Fruit fly (Drosophila melanogaster) whole organism, embryonic: Measurements from ENCODE around the gene Wwox.
A peak's percentile ranks its signal among the peaks of the same experiment; 100 is the strongest.

ENCODE experiments used
- Awh ChIP-seq: fragments of 200-800 bp; sonication (Bioruptor generic); IDR thresholded peaks from 2 replicates; pipeline ENCODE4, ENCODE4 v1.3.6; 2022; ENCODE audit warnings: missing biosample characterization, missing genetic modification characterization
- CG10431 ChIP-seq: fragments of 200-800 bp; sonication (Bioruptor generic); optimal IDR thresholded peaks from 3 replicates; lab custom pipeline; 2018; ENCODE audit warnings: missing biosample characterization, mild to moderate bottlenecking, missing genetic modification characterization
- CG10979 ChIP-seq: fragments of 200-800 bp; sonication (Bioruptor generic); optimal IDR thresholded peaks from 2 replicates; lab custom pipeline; 2018; ENCODE audit warnings: missing biosample characterization, mild to moderate bottlenecking, missing genetic modification characterization, moderate library complexity
- CG11456 ChIP-seq: fragments of 200-800 bp; sonication (Bioruptor generic); IDR thresholded peaks from 3 replicates; pipeline ENCODE4 v1.3.6; 2022; ENCODE audit warnings: missing biosample characterization, missing genetic modification characterization
- CG12155 ChIP-seq: fragments of 200-800 bp; sonication (Bioruptor generic); optimal IDR thresholded peaks from 3 replicates; lab custom pipeline; 2016; ENCODE audit warnings: missing biosample characterization, missing genetic modification characterization
- CG12219 ChIP-seq: fragments of 200-800 bp; sonication (Bioruptor generic); optimal IDR thresholded peaks from 3 replicates; lab custom pipeline; 2018; ENCODE audit warnings: missing biosample characterization, mild to moderate bottlenecking, missing genetic modification characterization
- CG13424 ChIP-seq: fragments of 200-800 bp; sonication (Bioruptor generic); optimal IDR thresholded peaks from 2 replicates; lab custom pipeline; 2019; ENCODE audit warnings: missing biosample characterization, mild to moderate bottlenecking, missing genetic modification characterization, moderate library complexity
- CG14441 ChIP-seq: fragments of 200-800 bp; sonication (Bioruptor generic); IDR thresholded peaks from 2 replicates; pipeline ENCODE4 v1.3.6; 2022; ENCODE audit warnings: missing biosample characterization, missing genetic modification characterization
- CG14860 ChIP-seq: fragments of 200-800 bp; sonication (Bioruptor generic); IDR thresholded peaks from 3 replicates; pipeline ENCODE4 v1.3.6; 2022; ENCODE audit warnings: missing biosample characterization, missing genetic modification characterization; ENCODE audit not compliant: partially characterized antibody
- CG15011 ChIP-seq: fragments of 200-800 bp; sonication (Bioruptor generic); optimal IDR thresholded peaks from 3 replicates; lab custom pipeline; 2018; ENCODE audit warnings: missing biosample characterization, mild to moderate bottlenecking, missing genetic modification characterization
- CG16815 ChIP-seq: fragments of 200-800 bp; sonication (Bioruptor generic); optimal IDR thresholded peaks from 3 replicates; lab custom pipeline; 2017; ENCODE audit warnings: missing biosample characterization, mild to moderate bottlenecking, missing genetic modification characterization
- CG17361 ChIP-seq: fragments of 200-800 bp; sonication (Bioruptor generic); IDR thresholded peaks from 3 replicates; pipeline ENCODE4 v1.3.6; 2022; ENCODE audit warnings: missing biosample characterization, missing genetic modification characterization
- CG2199 ChIP-seq: fragments of 200-800 bp; sonication (Bioruptor generic); IDR thresholded peaks from 3 replicates; pipeline ENCODE4 v1.3.6; 2022; ENCODE audit warnings: missing biosample characterization, missing genetic modification characterization
- CG2712 ChIP-seq: fragments of 200-800 bp; optimal IDR thresholded peaks from 3 replicates; lab custom pipeline; 2019; ENCODE audit warnings: missing biosample characterization, mild to moderate bottlenecking, missing genetic modification characterization, moderate library complexity
- CG31365 ChIP-seq: fragments of 200-800 bp; sonication (Bioruptor generic); optimal IDR thresholded peaks from 2 replicates; lab custom pipeline; 2018; ENCODE audit warnings: missing biosample characterization, mild to moderate bottlenecking, missing genetic modification characterization
- CG31441 ChIP-seq: fragments of 200-800 bp; sonication (Bioruptor generic); IDR thresholded peaks from 2 replicates; pipeline ENCODE4 v1.3.6; 2022; ENCODE audit warnings: missing biosample characterization, missing genetic modification characterization
- CG8290 ChIP-seq, 3 experiments: fragments of 200-800 bp; sonication (Bioruptor generic); optimal IDR thresholded peaks; 2 replicates each; lab custom pipeline; 2016 to 2019; ENCODE audit warnings: missing biosample characterization in 3 of 3, missing genetic modification characterization in 3 of 3, mild to moderate bottlenecking in 2 of 3, moderate library complexity in 1 of 3
- CG8944 ChIP-seq: fragments of 200-800 bp; sonication (Bioruptor generic); optimal IDR thresholded peaks from 3 replicates; lab custom pipeline; 2016; ENCODE audit warnings: missing biosample characterization, missing genetic modification characterization
- ERR ChIP-seq: fragments of 200-800 bp; sonication (Bioruptor generic); optimal IDR thresholded peaks from 2 replicates; lab custom pipeline; 2016; ENCODE audit warnings: missing biosample characterization, missing genetic modification characterization
- HHEX ChIP-seq: fragments of 200-800 bp; sonication (Bioruptor generic); optimal IDR thresholded peaks from 3 replicates; lab custom pipeline; 2017; ENCODE audit warnings: missing biosample characterization, mild to moderate bottlenecking, missing genetic modification characterization, missing genetic modification reagents
- HLH3B ChIP-seq: fragments of 200-800 bp; sonication (Bioruptor generic); IDR thresholded peaks from 2 replicates; pipeline ENCODE4 v1.3.6; 2022; ENCODE audit warnings: missing biosample characterization, missing genetic modification characterization
- HLHmδ ChIP-seq: fragments of 200-800 bp; sonication (Bioruptor generic); optimal IDR thresholded peaks from 2 replicates; lab custom pipeline; 2018; ENCODE audit warnings: missing biosample characterization, mild to moderate bottlenecking, missing genetic modification characterization, moderate library complexity
- Lpt ChIP-seq: fragments of >200 bp; optimal IDR thresholded peaks from 2 replicates; lab custom pipeline; 2018; ENCODE audit warnings: missing biosample characterization, missing genetic modification characterization
- NC2β ChIP-seq: fragments of 200-800 bp; sonication (Bioruptor generic); optimal IDR thresholded peaks from 2 replicates; lab custom pipeline; 2016; ENCODE audit warnings: missing biosample characterization, missing genetic modification characterization
- Pdp1 ChIP-seq, 2 experiments: fragments of 200-800 bp; sonication (Bioruptor generic); optimal IDR thresholded peaks; 3 replicates each; lab custom pipeline; 2016; ENCODE audit warnings: missing biosample characterization in 2 of 2, missing genetic modification characterization in 2 of 2, mild to moderate bottlenecking in 1 of 2, moderate library complexity in 1 of 2
- Sox100B ChIP-seq: fragments of 200-800 bp; sonication (Bioruptor generic); optimal IDR thresholded peaks from 3 replicates; lab custom pipeline; 2018; ENCODE audit warnings: missing biosample characterization, mild to moderate bottlenecking, missing genetic modification characterization
- Taf1 ChIP-seq: fragments of 200-800 bp; sonication (Bioruptor generic); IDR thresholded peaks from 2 replicates; pipeline ENCODE4 v1.3.6; 2022; ENCODE audit warnings: missing biosample characterization, missing genetic modification characterization
- Trl ChIP-seq, 3 experiments: fragments of >200 bp in 2 of 3; fragments of 200-800 bp in 1 of 3; sonication (Bioruptor generic) in 1 of 3; optimal IDR thresholded peaks; 2 replicates in 1 of 3; 3 replicates in 2 of 3; lab custom pipeline; 2016 to 2017; ENCODE audit warnings: missing biosample characterization in 1 of 3, missing genetic modification characterization in 1 of 3
- chm ChIP-seq: fragments of 200-800 bp; sonication (Bioruptor generic); IDR thresholded peaks from 2 replicates; pipeline ENCODE4 v1.3.6; 2022; ENCODE audit warnings: missing biosample characterization, missing genetic modification characterization
- corto ChIP-seq: fragments of 200-800 bp; sonication (Bioruptor generic); optimal IDR thresholded peaks from 2 replicates; lab custom pipeline; 2016; ENCODE audit warnings: missing biosample characterization, mild to moderate bottlenecking, missing genetic modification characterization, moderate library complexity
- crol ChIP-seq: fragments of 200-800 bp; sonication (Bioruptor generic); IDR thresholded peaks from 2 replicates; pipeline ENCODE4 v1.3.6; 2022; ENCODE audit warnings: missing biosample characterization, missing genetic modification characterization
- dmrt11E ChIP-seq: fragments of 200-800 bp; sonication (Bioruptor generic); optimal IDR thresholded peaks from 3 replicates; lab custom pipeline; 2018; ENCODE audit warnings: missing biosample characterization, mild to moderate bottlenecking, missing genetic modification characterization, moderate library complexity
- dmrt99B ChIP-seq: fragments of 200-800 bp; sonication (Bioruptor generic); optimal IDR thresholded peaks from 2 replicates; lab custom pipeline; 2018; ENCODE audit warnings: missing biosample characterization, mild to moderate bottlenecking, missing genetic modification characterization, moderate library complexity
- gsb-n ChIP-seq: fragments of 200-800 bp; sonication (Bioruptor generic); optimal IDR thresholded peaks from 3 replicates; lab custom pipeline; 2018; ENCODE audit warnings: missing biosample characterization, mild to moderate bottlenecking, missing genetic modification characterization
- gt ChIP-seq: fragments of 200-800 bp; sonication (Bioruptor generic); IDR thresholded peaks from 2 replicates; pipeline ENCODE4 v1.3.6; 2022; ENCODE audit warnings: missing biosample characterization, missing genetic modification characterization
- her ChIP-seq: fragments of 200-800 bp; sonication (Bioruptor generic); optimal IDR thresholded peaks from 2 replicates; lab custom pipeline; 2016; ENCODE audit warnings: missing biosample characterization, missing genetic modification characterization
- lilli ChIP-seq: fragments of 200-800 bp; sonication (Bioruptor generic); optimal IDR thresholded peaks from 3 replicates; lab custom pipeline; 2016; ENCODE audit warnings: missing biosample characterization, missing genetic modification characterization
- mld ChIP-seq: fragments of 200-800 bp; sonication (Bioruptor generic); IDR thresholded peaks from 3 replicates; pipeline ENCODE4 v1.3.6; 2022; ENCODE audit warnings: missing biosample characterization, missing genetic modification characterization; ENCODE audit not compliant: partially characterized antibody
- nerfin-2 ChIP-seq: fragments of 200-800 bp; sonication (Bioruptor generic); IDR thresholded peaks from 2 replicates; pipeline ENCODE4 v1.3.6; 2022; ENCODE audit warnings: missing biosample characterization, missing genetic modification characterization; ENCODE audit not compliant: partially characterized antibody
- pum ChIP-seq: fragments of 200-800 bp; sonication (Bioruptor generic); optimal IDR thresholded peaks from 2 replicates; lab custom pipeline; 2016; ENCODE audit warnings: missing biosample characterization, missing genetic modification characterization
- pzg ChIP-seq: fragments of 200-800 bp; sonication (Bioruptor generic); optimal IDR thresholded peaks from 3 replicates; lab custom pipeline; 2018; ENCODE audit warnings: missing biosample characterization, mild to moderate bottlenecking, missing genetic modification characterization, moderate library complexity
- ranshi ChIP-seq: fragments of 200-800 bp; sonication (Bioruptor generic); IDR thresholded peaks from 2 replicates; pipeline ENCODE4 v1.3.6; 2022; ENCODE audit warnings: missing biosample characterization, missing genetic modification characterization
- scrt ChIP-seq: fragments of 200-800 bp; sonication (Bioruptor generic); optimal IDR thresholded peaks from 2 replicates; lab custom pipeline; 2018; ENCODE audit warnings: missing biosample characterization, mild to moderate bottlenecking, missing genetic modification characterization, moderate library complexity
- sisA ChIP-seq: fragments of 200-800 bp; sonication (Bioruptor generic); IDR thresholded peaks from 2 replicates; pipeline ENCODE4 v1.3.6; 2022; ENCODE audit warnings: missing biosample characterization, missing genetic modification characterization
- sob ChIP-seq: fragments of 200-800 bp; sonication (Bioruptor generic); IDR thresholded peaks from 2 replicates; pipeline ENCODE4 v1.3.6; 2022; ENCODE audit warnings: missing biosample characterization, missing genetic modification characterization
- stwl ChIP-seq: fragments of 200-800 bp; sonication (Bioruptor generic); optimal IDR thresholded peaks from 3 replicates; lab custom pipeline; 2018; ENCODE audit warnings: missing biosample characterization, mild to moderate bottlenecking, missing genetic modification characterization, moderate library complexity
- sug ChIP-seq: fragments of 200-800 bp; optimal IDR thresholded peaks from 2 replicates; lab custom pipeline; 2019; ENCODE audit warnings: missing biosample characterization, mild to moderate bottlenecking, missing genetic modification characterization, moderate library complexity
- tx ChIP-seq: fragments of 200-800 bp; sonication (Bioruptor generic); optimal IDR thresholded peaks from 2 replicates; lab custom pipeline; 2016; ENCODE audit warnings: missing biosample characterization, missing genetic modification characterization
- zfh2 ChIP-seq: fragments of 200-800 bp; sonication (Bioruptor generic); optimal IDR thresholded peaks from 2 replicates; lab custom pipeline; 2016; ENCODE audit warnings: missing biosample characterization, missing genetic modification characterization

Wwox gene

dm6 chr2L:7993062-7993685, 10.9 kb downstream of the Wwox start (continued):
- TF ChIP-seq HHEX (GFP tag; lab: Kevin White, UChicago), result no peak
- TF ChIP-seq sisA (GFP tag; lab: Robert Waterston, UW), result no peak
- TF ChIP-seq sug (tag; lab: Kevin White, UChicago), result peak; percentile 58
- no peak for TF ChIP-seq NC2β (GFP tag; lab: Kevin White, UChicago)
- no peak for TF ChIP-seq pum
- no peak for TF ChIP-seq corto (GFP tag; lab: Kevin White, UChicago)
- TF ChIP-seq ranshi, result no peak
- TF ChIP-seq stwl (tag; lab: Kevin White, UChicago), result no peak
- TF ChIP-seq HLH3B (GFP tag; lab: Robert Waterston, UW), result no peak
- TF ChIP-seq pzg (GFP tag; lab: Kevin White, UChicago), result no peak
- TF ChIP-seq tx (GFP tag; lab: Kevin White, UChicago), result no peak
- 0 out of 3 replicates have a peak, but pooled peaks have one; percentile 11 for TF ChIP-seq mld
- TF ChIP-seq scrt (GFP tag; lab: Kevin White, UChicago), result peak; percentile 64
- TF ChIP-seq Trl (optimal IDR thresholded peaks at IDR 0.05; lab: Kevin White, UChicago), result peak in 1 of 2 experiments; percentile 21
- TF ChIP-seq Trl (GFP tag; optimal IDR thresholded peaks at IDR 0.05; lab: Kevin White, UChicago), result no peak
- TF ChIP-seq HLHmδ (GFP tag; lab: Kevin White, UChicago), result no peak
- peak in 1 of 2 experiments; percentile 17 for TF ChIP-seq Pdp1 (GFP tag; optimal IDR thresholded peaks at IDR 0.05; lab: Kevin White, UChicago)
- no peak for TF ChIP-seq Sox100B (GFP tag; lab: Kevin White, UChicago)
- TF ChIP-seq CG10431, result no peak
- peak; percentile 79 for TF ChIP-seq crol (GFP tag; lab: Robert Waterston, UW)
- no peak for TF ChIP-seq gt
- TF ChIP-seq ERR (GFP tag; lab: Kevin White, UChicago), result no peak
- no peak for TF ChIP-seq CG8944 (GFP tag; lab: Kevin White, UChicago)
- no peak for TF ChIP-seq gsb-n (tag; lab: Kevin White, UChicago)
- TF ChIP-seq CG10979, result no peak
- TF ChIP-seq CG13424 (tag; lab: Kevin White, UChicago), result no peak
- TF ChIP-seq CG14441 (GFP tag; lab: Robert Waterston, UW), result 0 out of 2 replicates have a peak, but pooled peaks have one; percentile 35
- TF ChIP-seq dmrt99B (tag; lab: Kevin White, UChicago), result no peak
- TF ChIP-seq chm (GFP tag; lab: Robert Waterston, UW), result 0 out of 2 replicates have a peak, but pooled peaks have one; percentile 22
- no peak for TF ChIP-seq CG15011 (GFP tag; lab: Kevin White, UChicago)
- TF ChIP-seq CG12155, result no peak
- peak; percentile 13 for TF ChIP-seq zfh2 (GFP tag; lab: Kevin White, UChicago)
- no peak for TF ChIP-seq dmrt11E (tag; lab: Kevin White, UChicago)
- 0 out of 2 replicates have a peak, but pooled peaks have one; percentile 4 for TF ChIP-seq Taf1 (GFP tag; lab: Robert Waterston, UW)
- no peak for TF ChIP-seq nerfin-2
- no peak for TF ChIP-seq sob (GFP tag; lab: Robert Waterston, UW)
- no peak for TF ChIP-seq CG11456 (GFP tag; lab: Robert Waterston, UW)
- TF ChIP-seq CG12219 (GFP tag; lab: Kevin White, UChicago), result peak; percentile 12
- TF ChIP-seq her, result peak; percentile 28
- TF ChIP-seq CG31441 (GFP tag; lab: Robert Waterston, UW), result no peak
- no peak for TF ChIP-seq Lpt (GFP tag; lab: Kevin White, UChicago)
- TF ChIP-seq CG14860 (GFP tag; lab: Robert Waterston, UW), result no peak
- no peak for TF ChIP-seq lilli (GFP tag; lab: Kevin White, UChicago)
- no peak for TF ChIP-seq CG2712
- no peak for TF ChIP-seq CG17361 (GFP tag; lab: Robert Waterston, UW)
- TF ChIP-seq CG16815 (GFP tag; lab: Kevin White, UChicago), result no peak
- TF ChIP-seq CG8290 (GFP tag; optimal IDR thresholded peaks at IDR 0.05; lab: Kevin White, UChicago), result no peak
- peak in 1 of 2 experiments; percentile 60 for TF ChIP-seq CG8290 (tag; optimal IDR thresholded peaks at IDR 0.05; lab: Kevin White, UChicago)
- TF ChIP-seq CG2199 (GFP tag; lab: Robert Waterston, UW), result 0 out of 3 replicates have a peak, but pooled peaks have one; percentile 6
- peak; percentile 27; the same call in 1 of the 2 replicates for TF ChIP-seq Awh (GFP tag; lab: Robert Waterston, UW)
- no peak for TF ChIP-seq CG31365 (tag; lab: Kevin White, UChicago)
